Fruit fly (Drosophila melanogaster): ENCODE results near the gene cdm.

Gene cdm

dm6 chr3R:18196991-18197801, 13.9 kb upstream of the cdm start:
- TF ChIP-seq sv (GFP tag; optimal IDR thresholded peaks at IDR 0.05) (peak; percentile 48), h (GFP tag; optimal IDR thresholded peaks at IDR 0.05) (peak; percentile 63), dmrt93B (GFP tag; optimal IDR thresholded peaks at IDR 0.05) (peak; percentile 56), sage (GFP tag; optimal IDR thresholded peaks at IDR 0.05) (peak; percentile 80), fru (GFP tag; optimal IDR thresholded peaks at IDR 0.05) (peak; percentile 68), psq (GFP tag; optimal IDR thresholded peaks at IDR 0.05) (peak; percentile 94), CG32264 (GFP tag; optimal IDR thresholded peaks at IDR 0.05) (peak; percentile 18), ey (GFP tag; optimal IDR thresholded peaks at IDR 0.05) (peak; percentile 27), Hr78 (GFP tag; optimal IDR thresholded peaks at IDR 0.05) (peak; percentile 58), OdsH (GFP tag; optimal IDR thresholded peaks at IDR 0.05) (peak; percentile 8), woc (GFP tag; optimal IDR thresholded peaks at IDR 0.05) (peak; percentile 66), lola (GFP tag; optimal IDR thresholded peaks at IDR 0.05) (no peak), rgr (GFP tag; optimal IDR thresholded peaks at IDR 0.05) (peak; percentile 33), usp (GFP tag; optimal IDR thresholded peaks at IDR 0.05) (no peak), Hnf4 (GFP tag; optimal IDR thresholded peaks at IDR 0.05) (peak; percentile 8), Dif (GFP tag; optimal IDR thresholded peaks at IDR 0.05; ENCODE audit: partially characterized antibody) (peak; percentile 97), CrebA (GFP tag; optimal IDR thresholded peaks at IDR 0.05; ENCODE audit: borderline replicate concordance) (no peak), Jra (GFP tag; optimal IDR thresholded peaks at IDR 0.05) (peak; percentile 9), dl (GFP tag; optimal IDR thresholded peaks at IDR 0.05; ENCODE audit: insufficient read depth in 1 of 2, partially characterized antibody in 2 of 2) (peak; percentile 94 to 95), Vsx2 (GFP tag; optimal IDR thresholded peaks at IDR 0.05; ENCODE audit: partially characterized antibody) (peak; percentile 92), pan (optimal IDR thresholded peaks at IDR 0.05) (no peak), N (GFP tag; optimal IDR thresholded peaks at IDR 0.05) (peak; percentile 94), Hr83 (GFP tag; optimal IDR thresholded peaks at IDR 0.05; ENCODE audit: poor library complexity, severe bottlenecking) (peak; percentile 77), brk (GFP tag; optimal IDR thresholded peaks at IDR 0.05) (no peak), HLH106 (tag; optimal IDR thresholded peaks at IDR 0.05) (peak; percentile 53), foxo (GFP tag; optimal IDR thresholded peaks at IDR 0.05) (peak; percentile 65 to 89), Dfd (GFP tag; optimal IDR thresholded peaks at IDR 0.05) (no peak), Rel (GFP tag; optimal IDR thresholded peaks at IDR 0.05) (peak; percentile 89), Rel (tag; optimal IDR thresholded peaks at IDR 0.05) (peak; percentile 58), Abd-B (GFP tag; optimal IDR thresholded peaks at IDR 0.05) (no peak), CG9705 (GFP tag; optimal IDR thresholded peaks at IDR 0.05) (no peak), Sp1 (GFP tag; optimal IDR thresholded peaks at IDR 0.05) (peak; percentile 60), jim (GFP tag; optimal IDR thresholded peaks at IDR 0.05) (peak; percentile 77)

- no peak for TF ChIP-seq sage (GFP tag; optimal IDR thresholded peaks at IDR 0.05)
- TF ChIP-seq Hnf4 (GFP tag; optimal IDR thresholded peaks at IDR 0.05) = no peak
- no peak for TF ChIP-seq Mio (GFP tag; optimal IDR thresholded peaks at IDR 0.05)
- no peak for TF ChIP-seq Vsx2 (GFP tag; optimal IDR thresholded peaks at IDR 0.05; ENCODE audit: partially characterized antibody)
- TF ChIP-seq tai (GFP tag; optimal IDR thresholded peaks at IDR 0.05) = no peak
- TF ChIP-seq sv (GFP tag; optimal IDR thresholded peaks at IDR 0.05) = no peak
- no peak for TF ChIP-seq rgr (GFP tag; optimal IDR thresholded peaks at IDR 0.05)
- TF ChIP-seq Jra (GFP tag; optimal IDR thresholded peaks at IDR 0.05) = no peak
- no peak for TF ChIP-seq CG9705 (GFP tag; optimal IDR thresholded peaks at IDR 0.05)
- no peak for TF ChIP-seq h (GFP tag; optimal IDR thresholded peaks at IDR 0.05)
- TF ChIP-seq GATAd (GFP tag; optimal IDR thresholded peaks at IDR 0.05) = no peak
- TF ChIP-seq ey (GFP tag; optimal IDR thresholded peaks at IDR 0.05) = no peak
- TF ChIP-seq Hr78 (GFP tag; optimal IDR thresholded peaks at IDR 0.05) = no peak
- no peak for TF ChIP-seq fru (GFP tag; optimal IDR thresholded peaks at IDR 0.05)
Observed at dm6 chr3R:18196622-18196990, 13.3 kb upstream of the cdm start.

dm6 chr3R:18195295-18195694, 12.0 kb upstream of the cdm start:
- no peak for TF ChIP-seq Abd-B (GFP tag; optimal IDR thresholded peaks at IDR 0.05)
- peak; percentile 97 for TF ChIP-seq Dfd (GFP tag; optimal IDR thresholded peaks at IDR 0.05)
- TF ChIP-seq h (GFP tag; optimal IDR thresholded peaks at IDR 0.05) = no peak
